Fruit fly (Drosophila melanogaster) whole organism: ENCODE data around the gene CG12680.

ENCODE experiments used
- CG8478 ChIP-seq: fragments of >200 bp; optimal IDR thresholded peaks from 2 replicates; lab custom pipeline; 2018; ENCODE audit warnings: inconsistent platforms
- Dll ChIP-seq: fragments of >200 bp; optimal IDR thresholded peaks from 2 replicates; lab custom pipeline; 2017
- EcR ChIP-seq, 2 experiments: fragments of >200 bp; optimal IDR thresholded peaks; 2 replicates each; lab custom pipeline; 2017; ENCODE audit warnings: missing biosample characterization in 2 of 2, missing genetic modification characterization in 2 of 2, missing genetic modification reagents in 2 of 2
- pan ChIP-seq: fragments of >200 bp; optimal IDR thresholded peaks from 2 replicates; lab custom pipeline; 2017
- psq ChIP-seq: fragments of >200 bp; optimal IDR thresholded peaks from 2 replicates; lab custom pipeline; 2017
- usp ChIP-seq: fragments of >200 bp; optimal IDR thresholded peaks from 2 replicates; lab custom pipeline; 2017; ENCODE audit warnings: missing biosample characterization, missing genetic modification characterization, mixed read lengths

DNA sequence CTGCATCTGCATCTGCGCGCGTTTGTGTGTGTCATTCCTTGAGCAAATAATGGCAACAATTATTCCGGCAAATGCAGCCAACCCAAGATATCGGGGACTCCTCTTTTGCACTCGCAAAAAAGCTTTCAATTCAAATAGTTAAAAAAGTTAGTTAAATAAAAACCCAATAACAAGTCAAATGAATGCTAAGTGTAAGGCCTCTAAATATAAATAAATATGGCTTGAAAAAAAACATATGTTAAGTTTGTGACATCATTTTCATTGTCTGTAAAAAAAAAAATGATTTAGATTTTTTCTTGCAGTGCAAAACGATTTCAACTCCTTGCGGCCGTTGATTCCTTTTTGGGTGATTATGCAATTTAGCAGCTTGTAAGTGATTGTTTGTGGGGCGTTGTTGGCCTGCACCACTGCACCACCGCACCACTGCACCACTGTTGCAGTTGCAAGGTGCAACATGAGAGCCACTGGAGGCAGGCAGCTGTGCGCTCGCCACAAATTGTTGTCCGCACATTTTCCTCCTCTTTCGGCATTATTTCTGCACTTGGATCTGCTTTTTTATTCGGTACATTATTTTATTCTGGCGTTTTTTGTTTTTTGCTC is 28.9 kb downstream of the CG12680 start:
- TF ChIP-seq pan (lab: Kevin White, UChicago) (no peak), CG8478 (lab: Kevin White, UChicago) (no peak), usp (GFP tag; lab: Kevin White, UChicago) (no peak), psq (lab: Kevin White, UChicago) (no peak), EcR (GFP tag; optimal IDR thresholded peaks at IDR 0.05; lab: Kevin White, UChicago) (no peak), Dll (peak; percentile 48)
